Worm (Caenorhabditis elegans) whole organism, L4/young adult: ENCODE results near the gene nspb-8.

Source experiments
- W03F9.2 ChIP-seq: fragments of 150-350 bp; optimal IDR thresholded peaks from 2 replicates; lab custom pipeline; 2014; ENCODE audit warnings: missing biosample characterization, missing genetic modification characterization
- him-1 ChIP-seq: sonication (generic microtip); optimal IDR thresholded peaks from 2 replicates; lab custom pipeline; 2016; ENCODE audit warnings: missing genotype, missing genetic modification reagents, missing genetic modification characterization, missing compliant biosample characterization

DNA sequence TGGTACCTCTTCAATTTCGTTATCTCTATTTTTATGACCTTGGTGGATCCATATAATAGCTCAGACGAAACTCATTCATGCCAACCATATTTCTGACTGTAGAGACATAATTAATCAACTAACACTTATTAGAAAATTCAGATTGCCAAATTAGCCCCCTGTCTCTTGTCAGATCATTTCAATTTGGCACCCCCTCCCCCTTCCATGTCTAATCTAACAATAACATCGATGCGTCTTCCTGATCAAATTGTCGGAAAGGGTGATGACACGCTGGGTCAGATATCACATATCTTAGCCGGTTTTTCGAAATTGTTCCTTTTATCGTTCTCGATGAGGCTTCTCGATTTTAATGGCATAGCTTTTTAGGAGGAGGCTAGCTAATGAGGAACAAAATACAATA lies 30.9 kb upstream of the nspb-8 start:
- TF ChIP-seq him-1: no peak
- no peak for TF ChIP-seq W03F9.2 (tag; lab: Kevin White, UChicago)
